Fruit fly (Drosophila melanogaster): ENCODE data around the gene CG9213.

DNA sequence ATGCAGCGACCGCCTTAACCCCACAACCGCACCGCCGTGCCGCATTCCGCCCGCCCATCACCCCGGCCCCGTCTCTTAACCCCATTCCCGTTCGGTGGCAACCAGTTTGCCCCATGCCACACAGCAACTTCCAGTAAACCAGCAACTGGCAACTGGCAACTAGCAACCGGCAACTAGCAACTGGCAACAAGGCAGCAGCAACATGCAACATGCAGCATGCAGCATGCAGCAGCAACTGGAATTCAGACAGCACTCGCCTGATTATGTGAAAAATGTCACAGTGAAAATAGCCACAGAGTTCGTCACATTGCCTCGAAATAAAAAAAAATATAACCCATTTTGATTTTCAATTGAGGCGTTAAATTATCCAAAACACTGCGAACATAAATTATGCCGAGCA is 37.5 kb upstream of the CG9213 start:
- TF ChIP-seq CG3919 (GFP tag; optimal IDR thresholded peaks at IDR 0.05) (peak; percentile 64), Sox102F (GFP tag; optimal IDR thresholded peaks at IDR 0.05) (no peak), Smox (GFP tag; optimal IDR thresholded peaks at IDR 0.05) (no peak), dac (GFP tag; optimal IDR thresholded peaks at IDR 0.05) (no peak), Lpt (GFP tag; optimal IDR thresholded peaks at IDR 0.05) (no peak), CG8319 (GFP tag; optimal IDR thresholded peaks at IDR 0.05) (no peak), svp (GFP tag) (no peak), CG9139 (GFP tag; optimal IDR thresholded peaks at IDR 0.05) (no peak)
